Worm (Caenorhabditis elegans) whole organism, L4 larva: ENCODE measurements around the gene B0478.3.

ENCODE experiments used
- ZK546.5 ChIP-seq, 2 experiments: sonication (generic microtip); optimal IDR thresholded peaks; 2 replicates each; lab custom pipeline; 2017; ENCODE audit warnings: missing biosample characterization in 2 of 2, missing genetic modification characterization in 2 of 2
- ama-1 ChIP-seq: fragments of 150-350 bp; optimal IDR thresholded peaks from 2 replicates; lab custom pipeline; 2014; ENCODE audit warnings: inconsistent platforms, mixed read lengths
- arid-1 ChIP-seq: fragments of 200-800 bp; sonication (Bioruptor generic); conservative IDR thresholded peaks from 2 replicates; pipeline ENCODE4 v1.3.6; 2022; ENCODE audit warnings: missing genetic modification reagents, missing genetic modification characterization, missing compliant biosample characterization
- ceh-32 ChIP-seq: sonication (generic microtip); optimal IDR thresholded peaks from 2 replicates; lab custom pipeline; 2016; ENCODE audit warnings: mild to moderate bottlenecking, missing genetic modification characterization, missing compliant biosample characterization; ENCODE audit not compliant: poor library complexity
- ctbp-1 ChIP-seq: fragments of 200-800 bp; sonication (Bioruptor generic); IDR thresholded peaks from 2 replicates; pipeline ENCODE4 v1.3.6; 2022; ENCODE audit warnings: missing genetic modification reagents, missing genetic modification characterization, missing compliant biosample characterization
- hmg-1.1 ChIP-seq: fragments of 200-800 bp; sonication (Bioruptor generic); IDR thresholded peaks from 2 replicates; pipeline ENCODE4 v1.3.6; 2022; ENCODE audit warnings: missing genetic modification reagents, missing genetic modification characterization, missing compliant biosample characterization
- lin-39 ChIP-seq: fragments of 150-350 bp; optimal IDR thresholded peaks from 2 replicates; lab custom pipeline; 2014; ENCODE audit warnings: missing biosample characterization, missing genetic modification reagents, missing genetic modification characterization
- nhr-10 ChIP-seq: fragments of 150-350 bp; optimal IDR thresholded peaks from 2 replicates; lab custom pipeline; 2014; ENCODE audit warnings: missing biosample characterization, missing genetic modification characterization
- nhr-111 ChIP-seq: fragments of 200-800 bp; sonication (Bioruptor generic); optimal IDR thresholded peaks from 2 replicates; lab custom pipeline; 2018; ENCODE audit warnings: mild to moderate bottlenecking, missing genetic modification characterization, missing compliant biosample characterization
- snpc-4 ChIP-seq: fragments of 150-350 bp; optimal IDR thresholded peaks from 2 replicates; lab custom pipeline; 2014; ENCODE audit warnings: missing biosample characterization, missing genetic modification characterization
- spr-1 ChIP-seq: sonication (generic microtip); optimal IDR thresholded peaks from 2 replicates; lab custom pipeline; 2016; ENCODE audit warnings: mild to moderate bottlenecking, missing genetic modification characterization, missing compliant biosample characterization
- spr-3 ChIP-seq: fragments of 200-800 bp; sonication (Bioruptor generic); optimal IDR thresholded peaks from 2 replicates; lab custom pipeline; 2018; ENCODE audit warnings: mild to moderate bottlenecking, missing genetic modification characterization, missing compliant biosample characterization
- tra-1 ChIP-seq: fragments of 200-800 bp; sonication (Bioruptor generic); IDR thresholded peaks from 2 replicates; pipeline ENCODE4 v1.3.6; 2022; ENCODE audit warnings: missing genetic modification reagents, missing genetic modification characterization, missing compliant biosample characterization
- ztf-11 ChIP-seq: fragments of 150-350 bp; optimal IDR thresholded peaks from 2 replicates; lab custom pipeline; 2014; ENCODE audit warnings: missing biosample characterization, missing genetic modification characterization

DNA sequence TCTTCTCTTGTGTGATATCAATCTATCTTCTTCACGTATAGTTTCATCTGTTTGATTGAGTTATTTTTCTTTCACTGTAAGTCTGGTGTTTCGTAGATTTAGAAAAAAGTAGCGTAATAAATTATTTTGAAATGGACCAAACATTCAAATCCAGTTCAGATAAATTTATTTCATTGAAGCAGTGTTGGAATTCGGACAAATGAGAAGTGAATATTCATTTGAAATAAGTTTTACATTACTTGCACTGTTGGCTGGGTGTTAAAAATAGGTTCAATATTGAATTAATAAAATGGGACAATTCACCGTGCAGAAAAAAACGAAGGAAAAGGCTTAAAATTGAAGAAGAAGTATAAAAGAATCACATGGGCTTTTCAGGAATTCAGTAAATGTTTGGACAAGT lies 14.2 kb upstream of the B0478.3 start:
- TF ChIP-seq nhr-111 (GFP tag; lab: Kevin White, UChicago) = no peak
- TF ChIP-seq hmg-1.1 = no peak
- no peak for TF ChIP-seq spr-3
- no peak for TF ChIP-seq ama-1
- TF ChIP-seq ztf-11 (tag; lab: Kevin White, UChicago) = no peak
- no peak for TF ChIP-seq nhr-10 (tag; lab: Kevin White, UChicago)
- TF ChIP-seq ceh-32 (tag; lab: Kevin White, UChicago) = no peak
- no peak for TF ChIP-seq ctbp-1 (GFP tag; lab: Robert Waterston, UW)
- no peak for TF ChIP-seq tra-1 (GFP tag; lab: Robert Waterston, UW)
- no peak for TF ChIP-seq arid-1
- no peak for TF ChIP-seq snpc-4 (tag; lab: Kevin White, UChicago)
- TF ChIP-seq ZK546.5 (tag; optimal IDR thresholded peaks at IDR 0.05; lab: Kevin White, UChicago) = no peak
- TF ChIP-seq lin-39 (tag; lab: Kevin White, UChicago) = no peak
- TF ChIP-seq spr-1 (tag; lab: Kevin White, UChicago) = no peak
